Fruit fly (Drosophila melanogaster) whole organism, prepupa: ENCODE measurements around the gene CG34136.

Experiments used
- CG10669 ChIP-seq: fragments of 200-800 bp; sonication (Bioruptor generic); optimal IDR thresholded peaks from 3 replicates; lab custom pipeline; 2018; ENCODE audit warnings: missing biosample characterization, mild to moderate bottlenecking, missing genetic modification characterization, moderate library complexity
- CG11294 ChIP-seq: fragments of 200-800 bp; sonication (Bioruptor generic); IDR thresholded peaks from 2 replicates; pipeline ENCODE4 v1.3.6; 2022; ENCODE audit warnings: missing biosample characterization, missing genetic modification characterization
- CG11762 ChIP-seq: fragments of 200-800 bp; sonication (Bioruptor generic); optimal IDR thresholded peaks from 3 replicates; lab custom pipeline; 2016; ENCODE audit warnings: missing biosample characterization, missing genetic modification characterization; ENCODE audit not compliant: insufficient read depth
- CG15336 ChIP-seq: fragments of 200-800 bp; sonication (Bioruptor generic); IDR thresholded peaks from 2 replicates; pipeline ENCODE4 v1.3.6; 2022; ENCODE audit warnings: missing biosample characterization, missing genetic modification characterization
- CG16779 ChIP-seq: fragments of 200-800 bp; sonication (Bioruptor generic); optimal IDR thresholded peaks from 3 replicates; lab custom pipeline; 2017; ENCODE audit warnings: missing biosample characterization, mild to moderate bottlenecking, missing genetic modification characterization
- CG3032 ChIP-seq: fragments of 200-800 bp; optimal IDR thresholded peaks from 2 replicates; lab custom pipeline; 2019; ENCODE audit warnings: missing biosample characterization, mild to moderate bottlenecking, missing genetic modification characterization, moderate library complexity
- CG34406 ChIP-seq: fragments of 200-800 bp; sonication (Bioruptor generic); optimal IDR thresholded peaks from 3 replicates; lab custom pipeline; 2016; ENCODE audit warnings: missing biosample characterization, missing genetic modification characterization
- CG4318 ChIP-seq: fragments of 200-800 bp; sonication (Bioruptor generic); optimal IDR thresholded peaks from 3 replicates; lab custom pipeline; 2017; ENCODE audit warnings: missing biosample characterization, mild to moderate bottlenecking, missing genetic modification characterization
- CG6163 ChIP-seq: fragments of 200-800 bp; sonication (Bioruptor generic); IDR thresholded peaks from 3 replicates; pipeline ENCODE4 v1.3.6; 2022; ENCODE audit warnings: missing biosample characterization, missing genetic modification characterization
- CG6792 ChIP-seq: fragments of 200-800 bp; sonication (Bioruptor generic); optimal IDR thresholded peaks from 3 replicates; lab custom pipeline; 2016; ENCODE audit warnings: missing biosample characterization, missing genetic modification characterization
- CG6854 ChIP-seq: fragments of 200-800 bp; sonication (Bioruptor generic); optimal IDR thresholded peaks from 2 replicates; lab custom pipeline; 2017; ENCODE audit warnings: missing biosample characterization, mild to moderate bottlenecking, missing genetic modification characterization
- CG7368 ChIP-seq: fragments of 200-800 bp; sonication (Bioruptor generic); optimal IDR thresholded peaks from 3 replicates; lab custom pipeline; 2016; ENCODE audit warnings: missing biosample characterization, missing genetic modification characterization
- CG8319 ChIP-seq: fragments of 200-800 bp; sonication (Bioruptor generic); optimal IDR thresholded peaks from 3 replicates; lab custom pipeline; 2016; ENCODE audit warnings: missing biosample characterization, missing genetic modification characterization
- CG8632 ChIP-seq: fragments of 200-800 bp; sonication (Bioruptor generic); optimal IDR thresholded peaks from 3 replicates; lab custom pipeline; 2016; ENCODE audit warnings: missing biosample characterization, missing genetic modification characterization
- Eip78C ChIP-seq: fragments of 200-800 bp; sonication (Bioruptor generic); peaks from one replicate; lab custom pipeline; 2016; ENCODE audit warnings: missing biosample characterization, missing genetic modification characterization
- Ets21C ChIP-seq: fragments of 200-800 bp; sonication (Bioruptor generic); optimal IDR thresholded peaks from 3 replicates; lab custom pipeline; 2016; ENCODE audit warnings: missing biosample characterization, missing genetic modification characterization
- Gug ChIP-seq: fragments of 200-800 bp; sonication (Bioruptor generic); IDR thresholded peaks from 2 replicates; pipeline ENCODE4 v1.3.6; 2022; ENCODE audit warnings: missing biosample characterization, missing genetic modification characterization
- Hr38 ChIP-seq: sonication (Bioruptor generic); optimal IDR thresholded peaks from 2 replicates; lab custom pipeline; 2016; ENCODE audit warnings: missing biosample characterization, missing genetic modification characterization
- Hr4 ChIP-seq: fragments of 200-800 bp; sonication (Bioruptor generic); optimal IDR thresholded peaks from 3 replicates; lab custom pipeline; 2016; ENCODE audit warnings: missing biosample characterization, missing genetic modification characterization
- Lpt ChIP-seq: fragments of 200-800 bp; sonication (Bioruptor generic); optimal IDR thresholded peaks from 3 replicates; lab custom pipeline; 2016; ENCODE audit warnings: missing biosample characterization, missing genetic modification characterization
- OdsH ChIP-seq: fragments of 200-800 bp; sonication (Bioruptor generic); optimal IDR thresholded peaks from 3 replicates; lab custom pipeline; 2016; ENCODE audit warnings: missing biosample characterization, missing genetic modification characterization
- Smox ChIP-seq: fragments of 200-800 bp; sonication (Bioruptor generic); optimal IDR thresholded peaks from 3 replicates; lab custom pipeline; 2016; ENCODE audit warnings: missing biosample characterization, missing genetic modification characterization
- Sox102F ChIP-seq: fragments of 200-800 bp; sonication (Bioruptor generic); optimal IDR thresholded peaks from 2 replicates; lab custom pipeline; 2016; ENCODE audit warnings: missing biosample characterization, mild to moderate bottlenecking, missing genetic modification characterization
- Sox14 ChIP-seq: fragments of 200-800 bp; sonication (Bioruptor generic); optimal IDR thresholded peaks from 3 replicates; lab custom pipeline; 2016; ENCODE audit warnings: missing biosample characterization, missing genetic modification characterization
- Sox15 ChIP-seq: fragments of 200-800 bp; sonication (Bioruptor generic); optimal IDR thresholded peaks from 3 replicates; lab custom pipeline; 2016; ENCODE audit warnings: missing biosample characterization, missing genetic modification characterization
- achi ChIP-seq: fragments of 200-800 bp; sonication (Bioruptor generic); optimal IDR thresholded peaks from 3 replicates; lab custom pipeline; 2016; ENCODE audit warnings: missing biosample characterization, missing genetic modification characterization
- esn ChIP-seq: fragments of 200-800 bp; sonication (Bioruptor generic); optimal IDR thresholded peaks from 2 replicates; lab custom pipeline; 2016; ENCODE audit warnings: missing biosample characterization, mild to moderate bottlenecking, missing genetic modification characterization, moderate library complexity
- fd59A ChIP-seq: fragments of 200-800 bp; sonication (Bioruptor generic); optimal IDR thresholded peaks from 2 replicates; lab custom pipeline; 2017; ENCODE audit warnings: missing biosample characterization, mild to moderate bottlenecking, missing genetic modification characterization, missing genetic modification reagents
- fd85E ChIP-seq: fragments of 200-800 bp; sonication (Bioruptor generic); optimal IDR thresholded peaks from 3 replicates; lab custom pipeline; 2016; ENCODE audit warnings: missing biosample characterization, missing genetic modification characterization
- fkh ChIP-seq: fragments of 200-800 bp; sonication (Bioruptor generic); optimal IDR thresholded peaks from 3 replicates; lab custom pipeline; 2017; ENCODE audit warnings: missing biosample characterization, mild to moderate bottlenecking, missing genetic modification characterization, moderate library complexity
- pdm3 ChIP-seq: fragments of 200-800 bp; sonication (Bioruptor generic); optimal IDR thresholded peaks from 3 replicates; lab custom pipeline; 2016; ENCODE audit warnings: missing biosample characterization, missing genetic modification characterization
- salr ChIP-seq, 2 experiments: fragments of 200-800 bp; sonication (Bioruptor generic); optimal IDR thresholded peaks; 3 replicates each; lab custom pipeline; 2016 to 2018; ENCODE audit warnings: missing biosample characterization in 2 of 2, missing genetic modification characterization in 2 of 2, mild to moderate bottlenecking in 1 of 2
- spab ChIP-seq: fragments of 200-800 bp; sonication (Bioruptor generic); optimal IDR thresholded peaks from 2 replicates; lab custom pipeline; 2017; ENCODE audit warnings: missing biosample characterization, mild to moderate bottlenecking, missing genetic modification characterization, missing genetic modification reagents
- ss ChIP-seq, 2 experiments: fragments of 200-800 bp; sonication (Bioruptor generic); optimal IDR thresholded peaks; 2 replicates in 1 of 2; 3 replicates in 1 of 2; lab custom pipeline; 2017 to 2018; ENCODE audit warnings: mild to moderate bottlenecking in 2 of 2, missing biosample characterization in 2 of 2, missing genetic modification characterization in 2 of 2, moderate library complexity in 1 of 2
- svp ChIP-seq: fragments of 200-800 bp; sonication (Bioruptor generic); peaks from one replicate; lab custom pipeline; 2016; ENCODE audit warnings: missing biosample characterization, missing genetic modification characterization
- vri ChIP-seq: fragments of 200-800 bp; sonication (Bioruptor generic); optimal IDR thresholded peaks from 3 replicates; lab custom pipeline; 2016; ENCODE audit warnings: missing biosample characterization, mild to moderate bottlenecking, missing genetic modification characterization

CG34136 gene

DNA sequence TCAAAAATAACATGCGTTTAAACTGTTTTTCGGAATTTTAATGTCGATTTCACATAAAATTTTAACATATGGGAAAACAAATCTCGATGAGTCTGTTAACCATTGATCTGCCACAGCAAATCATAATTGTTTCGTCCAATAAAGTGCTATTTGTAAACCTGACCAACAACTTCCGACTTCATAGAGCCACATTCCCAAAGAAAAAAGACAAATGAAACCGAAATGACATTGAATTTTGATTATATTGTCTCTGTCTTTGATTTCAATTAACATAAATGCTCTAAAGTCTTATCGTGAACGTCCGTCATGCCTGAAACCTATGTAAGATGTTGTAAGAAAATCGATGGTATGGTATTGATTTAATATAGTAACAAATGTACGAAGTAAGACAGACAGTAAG is 23.4 kb upstream of the CG34136 start:
- TF ChIP-seq ss (GFP tag; optimal IDR thresholded peaks at IDR 0.05; lab: Kevin White, UChicago) (no peak), CG11762 (GFP tag; lab: Kevin White, UChicago) (no peak), Sox102F (GFP tag; lab: Kevin White, UChicago) (no peak), salr (GFP tag; optimal IDR thresholded peaks at IDR 0.05; lab: Kevin White, UChicago) (no peak), Hr4 (GFP tag; lab: Kevin White, UChicago) (no peak), CG15336 (GFP tag; lab: Robert Waterston, UW) (no peak), CG16779 (no peak), pdm3 (GFP tag; lab: Kevin White, UChicago) (no peak), OdsH (GFP tag; lab: Kevin White, UChicago) (no peak), CG3032 (tag; lab: Kevin White, UChicago) (no peak)

DNA sequence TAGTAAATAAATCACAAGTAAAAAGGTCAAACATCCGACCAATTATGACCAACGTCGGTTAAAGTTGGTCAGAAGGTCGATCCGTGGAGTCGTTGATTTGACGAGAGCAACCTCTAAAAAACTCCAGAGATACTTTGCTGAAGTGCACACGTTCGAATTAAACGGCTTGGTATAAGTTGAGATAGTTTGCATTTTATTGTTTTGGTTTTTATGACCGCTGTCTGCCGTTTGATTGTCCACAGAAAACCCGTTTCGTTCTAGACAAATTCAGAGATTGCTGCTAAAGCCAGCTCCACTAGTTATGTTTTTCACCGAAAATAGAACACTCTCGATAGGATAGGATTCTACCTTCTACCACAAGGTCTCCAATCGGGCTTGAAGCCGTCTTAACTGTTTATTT is 22.9 kb upstream of the CG34136 start:
- TF ChIP-seq CG4318 (GFP tag; lab: Kevin White, UChicago) (no peak), Hr38 (no peak), CG11762 (GFP tag; lab: Kevin White, UChicago) (no peak), spab (no peak), Sox102F (GFP tag; lab: Kevin White, UChicago) (no peak), Eip78C (GFP tag; lab: Kevin White, UChicago) (no peak), CG8319 (GFP tag; lab: Kevin White, UChicago) (no peak), CG10669 (GFP tag; lab: Kevin White, UChicago) (no peak), ss (GFP tag; optimal IDR thresholded peaks at IDR 0.05; lab: Kevin White, UChicago) (no peak), CG34406 (no peak), fd85E (GFP tag; lab: Kevin White, UChicago) (no peak), achi (no peak), vri (no peak), Smox (GFP tag; lab: Kevin White, UChicago) (no peak), salr (GFP tag; optimal IDR thresholded peaks at IDR 0.05; lab: Kevin White, UChicago) (no peak), CG6792 (GFP tag; lab: Kevin White, UChicago) (no peak), CG6854 (GFP tag; lab: Kevin White, UChicago) (no peak), Lpt (GFP tag; lab: Kevin White, UChicago) (no peak), Sox15 (GFP tag; lab: Kevin White, UChicago) (no peak), CG6163 (GFP tag; lab: Robert Waterston, UW) (no peak)

dm6 chr2L:21075105-21075504 is 21.6 kb upstream of the CG34136 start, which contains the start of gene tadr:
Gene tadr (plus strand): TSS chr2L:21075405.
- TF ChIP-seq CG8632 (no peak), Gug (GFP tag; lab: Robert Waterston, UW) (no peak), CG6163 (GFP tag; lab: Robert Waterston, UW) (0 out of 3 replicates have a peak, but pooled peaks have one; percentile 18), Lpt (GFP tag; lab: Kevin White, UChicago) (no peak), Eip78C (GFP tag; lab: Kevin White, UChicago) (no peak), Sox14 (GFP tag; lab: Kevin White, UChicago) (no peak)

DNA sequence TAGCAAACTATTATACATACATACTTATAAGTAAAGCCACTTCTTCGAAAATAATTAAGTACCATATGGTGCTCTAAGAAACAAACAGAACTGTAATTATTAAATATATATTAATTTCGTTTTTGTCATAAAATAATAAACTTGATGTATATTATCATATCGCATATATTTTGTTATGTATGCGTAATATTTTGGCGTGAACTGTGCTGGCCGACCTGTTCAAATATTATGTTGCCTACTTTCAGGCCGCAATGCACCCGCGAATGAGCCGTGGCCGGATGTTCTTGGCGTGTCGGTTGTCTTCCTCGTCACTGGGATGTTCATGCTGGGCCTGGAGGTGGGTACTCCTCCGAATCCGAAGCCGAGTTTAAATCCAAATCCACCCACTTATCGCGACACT is 18.9 kb upstream of the CG34136 start:
- no peak for TF ChIP-seq Ets21C
- peak; percentile 44 for TF ChIP-seq svp (GFP tag; lab: Kevin White, UChicago)

DNA sequence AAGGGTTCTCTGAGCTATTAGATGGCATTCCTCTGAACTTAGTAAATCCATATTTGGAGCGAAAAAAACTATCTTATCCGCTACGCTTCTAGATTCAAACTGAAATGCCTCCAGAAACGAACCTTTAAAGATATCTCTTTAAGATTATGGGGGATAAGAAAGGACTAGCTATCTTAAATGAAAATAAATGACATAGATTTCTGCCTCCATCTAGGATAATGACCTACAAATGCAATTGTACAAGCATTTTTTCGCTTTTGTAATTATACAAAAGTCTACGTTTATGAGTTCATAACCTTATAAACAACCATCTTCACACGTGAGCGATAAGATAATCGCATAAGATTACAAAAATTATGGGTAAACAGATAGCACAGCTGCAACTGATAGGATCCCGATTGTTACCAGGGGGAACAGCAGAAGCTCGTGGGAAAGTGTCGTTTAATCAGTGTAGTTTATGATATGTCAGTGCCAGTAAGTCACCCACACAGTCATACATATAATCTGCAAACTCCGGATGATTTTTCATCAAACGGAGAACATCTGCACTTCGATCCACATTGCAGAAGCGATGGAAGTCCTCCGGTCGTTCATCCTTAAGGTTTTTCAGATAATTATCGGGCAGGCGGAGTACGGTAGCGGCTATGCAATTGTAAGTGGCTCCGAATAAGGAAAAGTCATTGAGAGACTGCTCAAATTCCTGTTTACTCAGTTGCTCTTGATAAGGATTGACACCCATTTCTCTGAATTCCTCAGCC is 14.1 kb upstream of the CG34136 start, which contains the start of gene CG33511:
CG33511 (minus strand) TSS at position 51 of the 758 bp plus-strand sequence.
- TF ChIP-seq CG7368 (no peak), svp (GFP tag; lab: Kevin White, UChicago) (peak; percentile 88), salr (GFP tag; optimal IDR thresholded peaks at IDR 0.05; lab: Kevin White, UChicago) (no peak), fkh (GFP tag; lab: Kevin White, UChicago) (peak; percentile 16), fd59A (GFP tag; lab: Kevin White, UChicago) (no peak), CG10669 (GFP tag; lab: Kevin White, UChicago) (no peak), CG11294 (GFP tag; lab: Robert Waterston, UW) (no peak), Smox (GFP tag; lab: Kevin White, UChicago) (no peak), CG16779 (no peak), Sox14 (GFP tag; lab: Kevin White, UChicago) (no peak), esn (no peak), Sox15 (GFP tag; lab: Kevin White, UChicago) (no peak), vri (peak; percentile 43)
